Worm (Caenorhabditis elegans): Measurements from ENCODE around the gene scav-1.

Gene scav-1

ce11 chrX:5373597-5373996, 26.8 kb downstream of the scav-1 start:
- no peak for TF ChIP-seq M03D4.4 (tag; optimal IDR thresholded peaks at IDR 0.05)
- TF ChIP-seq tbx-8 (GFP tag; optimal IDR thresholded peaks at IDR 0.05): no peak
- no peak for TF ChIP-seq pha-4 (tag; optimal IDR thresholded peaks at IDR 0.05)
- no peak for TF ChIP-seq nhr-237 (tag; optimal IDR thresholded peaks at IDR 0.05)
- TF ChIP-seq nhr-28 (tag; optimal IDR thresholded peaks at IDR 0.05): no peak
- no peak for TF ChIP-seq elt-1 (tag; optimal IDR thresholded peaks at IDR 0.05; ENCODE audit: borderline replicate concordance, insufficient read depth)
- no peak for TF ChIP-seq snpc-4 (tag; optimal IDR thresholded peaks at IDR 0.05)
- TF ChIP-seq lin-13 (tag; optimal IDR thresholded peaks at IDR 0.05): no peak
- TF ChIP-seq ham-2 (GFP tag; optimal IDR thresholded peaks at IDR 0.05): no peak
- no peak for TF ChIP-seq unc-39 (tag; optimal IDR thresholded peaks at IDR 0.05)
- no peak for TF ChIP-seq zip-8 (tag; optimal IDR thresholded peaks at IDR 0.05)
- no peak for TF ChIP-seq nhr-76 (tag; optimal IDR thresholded peaks at IDR 0.05)
- no peak for TF ChIP-seq elt-3 (tag; optimal IDR thresholded peaks at IDR 0.05)

- TF ChIP-seq flh-1 (GFP tag; optimal IDR thresholded peaks at IDR 0.05) (no peak), zip-8 (tag; optimal IDR thresholded peaks at IDR 0.05) (no peak), ces-1 (GFP tag; optimal IDR thresholded peaks at IDR 0.05) (no peak), tbx-8 (GFP tag; optimal IDR thresholded peaks at IDR 0.05) (no peak), lin-13 (tag; optimal IDR thresholded peaks at IDR 0.05) (no peak), M03D4.4 (tag; optimal IDR thresholded peaks at IDR 0.05) (no peak), elt-3 (tag; optimal IDR thresholded peaks at IDR 0.05) (no peak), nhr-237 (tag; optimal IDR thresholded peaks at IDR 0.05) (no peak), ztf-11 (tag; optimal IDR thresholded peaks at IDR 0.05) (no peak), ham-2 (GFP tag; optimal IDR thresholded peaks at IDR 0.05) (no peak), lsy-2 (tag; optimal IDR thresholded peaks at IDR 0.05) (no peak), unc-39 (tag; optimal IDR thresholded peaks at IDR 0.05) (no peak), bed-3 (GFP tag; optimal IDR thresholded peaks at IDR 0.05) (no peak), elt-1 (tag; optimal IDR thresholded peaks at IDR 0.05; ENCODE audit: borderline replicate concordance, insufficient read depth) (no peak), drap-1 (GFP tag; optimal IDR thresholded peaks at IDR 0.05) (no peak), ceh-83 (GFP tag; optimal IDR thresholded peaks at IDR 0.05) (no peak), nhr-12 (tag; optimal IDR thresholded peaks at IDR 0.05) (no peak), unc-62 (GFP tag; optimal IDR thresholded peaks at IDR 0.05) (no peak), pha-4 (tag; optimal IDR thresholded peaks at IDR 0.05) (no peak), snpc-4 (tag; optimal IDR thresholded peaks at IDR 0.05) (no peak)
Measured at ce11 chrX:5372638-5373037, 27.7 kb downstream of the scav-1 start, which contains the start of gene F35C8.8. Gene F35C8.8, minus strand, starts transcription at chrX:5372639.

- TF ChIP-seq tbx-8 (GFP tag; optimal IDR thresholded peaks at IDR 0.05): no peak
- TF ChIP-seq M03D4.4 (tag; optimal IDR thresholded peaks at IDR 0.05): no peak
- TF ChIP-seq mep-1 (tag; optimal IDR thresholded peaks at IDR 0.05): no peak
- no peak for TF ChIP-seq elt-3 (tag; optimal IDR thresholded peaks at IDR 0.05)
- TF ChIP-seq pha-4 (tag; optimal IDR thresholded peaks at IDR 0.05): no peak
- TF ChIP-seq zip-8 (tag; optimal IDR thresholded peaks at IDR 0.05): no peak
Measured at ce11 chrX:5370605-5371004, 29.8 kb downstream of the scav-1 start.

- TF ChIP-seq mls-2 (tag; optimal IDR thresholded peaks at IDR 0.05): peak; percentile 65
- TF ChIP-seq nhr-12 (tag; optimal IDR thresholded peaks at IDR 0.05): no peak
- TF ChIP-seq drap-1 (GFP tag; optimal IDR thresholded peaks at IDR 0.05): peak; percentile 33
- TF ChIP-seq lsy-2 (tag; optimal IDR thresholded peaks at IDR 0.05): no peak
- peak; percentile 29 for TF ChIP-seq ces-1 (GFP tag; optimal IDR thresholded peaks at IDR 0.05)
- TF ChIP-seq ceh-43 (GFP tag; optimal IDR thresholded peaks at IDR 0.05): no peak
- TF ChIP-seq sptf-1 (tag; optimal IDR thresholded peaks at IDR 0.05): peak; percentile 36
Measured at ce11 chrX:5368220-5368619, 32.2 kb downstream of the scav-1 start, which contains the start of gene jkk-1. Gene jkk-1, plus strand, starts transcription at chrX:5368468.

- TF ChIP-seq nhr-12 (tag; optimal IDR thresholded peaks at IDR 0.05) (no peak), zip-8 (tag; optimal IDR thresholded peaks at IDR 0.05) (peak; percentile 98)
Measured at ce11 chrX:5366613-5367012, 33.8 kb downstream of the scav-1 start.

- TF ChIP-seq elt-1 (tag; optimal IDR thresholded peaks at IDR 0.05; ENCODE audit: borderline replicate concordance, insufficient read depth) (no peak), nhr-237 (tag; optimal IDR thresholded peaks at IDR 0.05) (no peak), ceh-39 (tag; optimal IDR thresholded peaks at IDR 0.05) (no peak), lsy-2 (tag; optimal IDR thresholded peaks at IDR 0.05) (no peak), nhr-12 (tag; optimal IDR thresholded peaks at IDR 0.05) (no peak), sptf-1 (tag; optimal IDR thresholded peaks at IDR 0.05) (no peak), flh-1 (GFP tag; optimal IDR thresholded peaks at IDR 0.05) (no peak), zip-8 (tag; optimal IDR thresholded peaks at IDR 0.05) (no peak), mab-5 (tag; optimal IDR thresholded peaks at IDR 0.05) (no peak), hlh-1 (tag; optimal IDR thresholded peaks at IDR 0.05) (no peak), unc-39 (tag; optimal IDR thresholded peaks at IDR 0.05) (no peak), tbx-8 (GFP tag; optimal IDR thresholded peaks at IDR 0.05) (no peak), ceh-83 (GFP tag; optimal IDR thresholded peaks at IDR 0.05) (no peak), cnd-1 (tag; optimal IDR thresholded peaks at IDR 0.05) (no peak), lin-13 (tag; optimal IDR thresholded peaks at IDR 0.05) (no peak), blmp-1 (tag; optimal IDR thresholded peaks at IDR 0.05) (no peak), elt-3 (tag; optimal IDR thresholded peaks at IDR 0.05) (no peak), mls-2 (tag; optimal IDR thresholded peaks at IDR 0.05) (no peak), ham-2 (GFP tag; optimal IDR thresholded peaks at IDR 0.05) (no peak), nhr-76 (tag; optimal IDR thresholded peaks at IDR 0.05) (no peak)
Measured at ce11 chrX:5365437-5365836, 34.9 kb downstream of the scav-1 start, which contains the start of gene F35C8.5. Gene F35C8.5, plus strand, starts transcription at chrX:5365813.

Measured in whole organism, mixed stage, embryonic.